Worm (Caenorhabditis elegans): ENCODE results near the gene dop-1.
A peak's percentile ranks its signal among the peaks of the same experiment; 100 is the strongest.

The dop-1 gene

DNA sequence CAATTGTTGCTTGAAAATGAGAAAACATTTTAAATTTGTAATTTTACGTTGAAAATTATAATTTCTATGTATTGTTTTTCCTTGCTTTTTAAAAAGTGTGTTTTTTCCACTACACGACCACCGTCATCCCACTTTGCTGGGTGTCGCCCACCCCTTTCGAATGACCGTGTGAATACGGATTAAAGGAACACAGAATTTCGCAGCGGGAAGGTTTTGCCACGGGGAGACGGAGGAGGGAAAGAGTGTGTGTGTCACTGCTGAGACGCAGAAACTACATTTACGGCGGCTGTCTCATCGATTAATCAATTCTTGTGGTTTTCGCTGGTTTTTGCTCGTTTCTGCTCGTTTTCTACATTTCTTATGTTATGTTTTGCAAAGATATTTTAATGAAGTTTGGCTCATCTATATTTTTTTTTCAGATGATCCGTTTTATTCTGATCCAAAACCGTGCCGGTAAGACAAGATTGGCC lies 39.2 kb upstream of the dop-1 start, which contains the start of gene aps-2:
TSS of gene aps-2 (plus strand) at position 420 of the 470 bp plus-strand sequence.
- peak; percentile 64 for TF ChIP-seq nhr-85 (tag)
- TF ChIP-seq C16A3.4 (tag; optimal IDR thresholded peaks at IDR 0.05): peak; percentile 45
- peak in 2 of 3 experiments; percentile 5 to 67 for TF ChIP-seq ceh-82 (tag; optimal IDR thresholded peaks at IDR 0.05)
- TF ChIP-seq snpc-4 (tag; optimal IDR thresholded peaks at IDR 0.05): no peak
- TF ChIP-seq swsn-7 (tag; optimal IDR thresholded peaks at IDR 0.05): peak; percentile 57
- TF ChIP-seq C04F5.9 (tag; optimal IDR thresholded peaks at IDR 0.05): no peak
- no peak for TF ChIP-seq pag-3 (tag; optimal IDR thresholded peaks at IDR 0.05; ENCODE audit: borderline replicate concordance, insufficient read depth)
- peak; percentile 28 for TF ChIP-seq lin-39 (tag; optimal IDR thresholded peaks at IDR 0.05)
- TF ChIP-seq efl-1 (optimal IDR thresholded peaks at IDR 0.05): peak; percentile 48 to 69
- TF ChIP-seq efl-1 (GFP tag; optimal IDR thresholded peaks at IDR 0.05 in 1 of 2): peak in 1 of 2 experiments; percentile 90
- TF ChIP-seq hlh-4 (tag; optimal IDR thresholded peaks at IDR 0.05): no peak
- peak; percentile 74 for TF ChIP-seq lin-14 (GFP tag; optimal IDR thresholded peaks at IDR 0.05)
- peak; percentile 15 for TF ChIP-seq F16B12.6 (tag; optimal IDR thresholded peaks at IDR 0.05)
- peak; percentile 26 for TF ChIP-seq fkh-8 (tag; optimal IDR thresholded peaks at IDR 0.05)
- TF ChIP-seq alr-1 (tag; optimal IDR thresholded peaks at IDR 0.05; ENCODE audit: borderline replicate concordance): no peak
- peak; percentile 38 for TF ChIP-seq nhr-19 (GFP tag; conservative IDR thresholded peaks at IDR 0.05)
- no peak for TF ChIP-seq mef-2 (tag; optimal IDR thresholded peaks at IDR 0.05)
- TF ChIP-seq lin-15B (tag; optimal IDR thresholded peaks at IDR 0.05): no peak
- no peak for TF ChIP-seq nhr-71 (tag; optimal IDR thresholded peaks at IDR 0.05)
- peak; percentile 34 to 70 for TF ChIP-seq lsy-2 (tag; optimal IDR thresholded peaks at IDR 0.05)
- no peak for TF ChIP-seq zip-4 (GFP tag; optimal IDR thresholded peaks at IDR 0.05)
- peak; percentile 69 for TF ChIP-seq nhr-47 (tag; optimal IDR thresholded peaks at IDR 0.05)
- TF ChIP-seq sptf-1 (tag; optimal IDR thresholded peaks at IDR 0.05): no peak
- TF ChIP-seq snu-23 (GFP tag; optimal IDR thresholded peaks at IDR 0.05): peak; percentile 67
- TF ChIP-seq ceh-8 (GFP tag; optimal IDR thresholded peaks at IDR 0.05): no peak
- no peak for TF ChIP-seq hlh-17 (GFP tag; optimal IDR thresholded peaks at IDR 0.05; ENCODE audit: borderline replicate concordance)
- peak; percentile 32 to 61 for TF ChIP-seq lin-35 (GFP tag; optimal IDR thresholded peaks at IDR 0.05)
- no peak for TF ChIP-seq fos-1 (tag; optimal IDR thresholded peaks at IDR 0.05)
- no peak for TF ChIP-seq ets-5 (GFP tag; IDR thresholded peaks at IDR 0.05)
- TF ChIP-seq jun-1 (tag; optimal IDR thresholded peaks at IDR 0.05): peak; percentile 40
- no peak for TF ChIP-seq ama-1 (optimal IDR thresholded peaks at IDR 0.05)
- TF ChIP-seq zag-1 (tag; optimal IDR thresholded peaks at IDR 0.05): no peak
- TF ChIP-seq nhr-11 (tag; optimal IDR thresholded peaks at IDR 0.05): no peak
- peak; percentile 53 for TF ChIP-seq nhr-20 (tag; optimal IDR thresholded peaks at IDR 0.05)
- peak; percentile 41 for TF ChIP-seq unc-86 (tag; optimal IDR thresholded peaks at IDR 0.05)
- no peak for TF ChIP-seq unc-62 (GFP tag; optimal IDR thresholded peaks at IDR 0.05)
- no peak for TF ChIP-seq elt-2 (tag; optimal IDR thresholded peaks at IDR 0.05)
- TF ChIP-seq dsc-1 (tag; optimal IDR thresholded peaks at IDR 0.05): no peak
- no peak for TF ChIP-seq ceh-90 (tag; optimal IDR thresholded peaks at IDR 0.05)
- peak; percentile 62 for TF ChIP-seq rnt-1 (tag; optimal IDR thresholded peaks at IDR 0.05)
- no peak for TF ChIP-seq ztf-11 (tag; optimal IDR thresholded peaks at IDR 0.05)
- no peak for TF ChIP-seq tbx-2 (tag; optimal IDR thresholded peaks at IDR 0.05)
- no peak for TF ChIP-seq nhr-28 (tag; optimal IDR thresholded peaks at IDR 0.05)
- TF ChIP-seq egl-13 (tag; optimal IDR thresholded peaks at IDR 0.05): peak; percentile 13
- no peak for TF ChIP-seq nhr-77 (tag; optimal IDR thresholded peaks at IDR 0.05)
- TF ChIP-seq lin-13 (GFP tag; optimal IDR thresholded peaks at IDR 0.05): no peak
- TF ChIP-seq egl-27 (tag; optimal IDR thresholded peaks at IDR 0.05): no peak
- TF ChIP-seq mab-9 (GFP tag; IDR thresholded peaks at IDR 0.05): no peak
- peak; percentile 28 for TF ChIP-seq nhr-90 (tag; optimal IDR thresholded peaks at IDR 0.05; ENCODE audit: poor library complexity)
- TF ChIP-seq sup-37 (GFP tag; optimal IDR thresholded peaks at IDR 0.05): no peak
- no peak for TF ChIP-seq ces-1 (GFP tag; optimal IDR thresholded peaks at IDR 0.05)
- no peak for TF ChIP-seq efl-3 (GFP tag; optimal IDR thresholded peaks at IDR 0.05)
- TF ChIP-seq mep-1 (tag; optimal IDR thresholded peaks at IDR 0.05): peak; percentile 38
